Worm (Caenorhabditis elegans): ENCODE data around the gene ooc-3.

DNA sequence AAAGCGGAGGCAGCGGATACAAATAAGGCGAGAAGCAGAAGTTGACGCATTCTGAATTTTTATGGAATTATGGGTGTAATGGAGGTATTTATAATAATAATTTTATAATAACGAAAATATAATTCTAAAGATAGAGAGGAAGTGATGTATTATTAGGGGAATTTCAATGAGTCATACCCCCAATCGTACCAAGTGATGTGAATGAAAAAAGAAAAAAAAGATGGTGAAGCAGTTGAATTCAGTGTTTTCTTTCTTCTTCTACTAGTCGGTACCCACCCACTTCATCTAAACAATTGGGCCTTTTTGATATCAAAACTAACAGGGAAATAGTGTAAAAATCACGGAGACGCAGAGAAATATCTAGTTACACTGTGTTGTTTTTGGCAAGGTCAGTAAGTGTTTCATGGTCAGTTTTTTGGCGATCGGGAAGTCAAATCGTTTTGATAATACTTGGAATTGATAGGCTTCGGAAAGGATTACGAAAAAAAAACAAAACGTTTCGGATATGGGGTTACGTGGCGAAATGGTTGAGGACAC lies 8.4 kb downstream of the ooc-3 start, which contains the start of gene ttr-18:
- TF ChIP-seq ztf-4 (tag; optimal IDR thresholded peaks at IDR 0.05) (no peak), F13H6.1 (tag; optimal IDR thresholded peaks at IDR 0.05) (no peak), unc-62 (GFP tag; optimal IDR thresholded peaks at IDR 0.05) (no peak), nhr-11 (tag; optimal IDR thresholded peaks at IDR 0.05) (no peak), aly-2 (tag; optimal IDR thresholded peaks at IDR 0.05) (no peak), nhr-25 (tag; optimal IDR thresholded peaks at IDR 0.05) (peak; percentile 19), mbf-1 (tag; optimal IDR thresholded peaks at IDR 0.05) (no peak), ZK546.5 (tag; optimal IDR thresholded peaks at IDR 0.05) (no peak), nhr-77 (tag; optimal IDR thresholded peaks at IDR 0.05) (no peak), fos-1 (tag; optimal IDR thresholded peaks at IDR 0.05) (no peak), R02D3.7 (tag; optimal IDR thresholded peaks at IDR 0.05) (no peak)

Data from whole organism, L2 larva.